Fruit fly (Drosophila melanogaster) whole organism, wandering third instar larva: ENCODE measurements around the gene CG11790.

Experiments
- Abd-B ChIP-seq: fragments of >200 bp; optimal IDR thresholded peaks from 2 replicates; lab custom pipeline; 2017; ENCODE audit warnings: missing biosample characterization, missing genetic modification characterization
- HLH106 ChIP-seq: fragments of 200-800 bp; optimal IDR thresholded peaks from 3 replicates; lab custom pipeline; 2019; ENCODE audit warnings: missing biosample characterization, mild to moderate bottlenecking, missing genetic modification characterization, moderate library complexity
- Myc ChIP-seq: fragments of >200 bp; optimal IDR thresholded peaks from 2 replicates; lab custom pipeline; 2017
- br ChIP-seq: fragments of 200-800 bp; sonication (Bioruptor generic); optimal IDR thresholded peaks from 2 replicates; lab custom pipeline; 2016; ENCODE audit warnings: missing biosample characterization, missing genetic modification characterization
- lola ChIP-seq: fragments of >200 bp; optimal IDR thresholded peaks from 2 replicates; lab custom pipeline; 2017; ENCODE audit warnings: missing biosample characterization, missing genetic modification characterization

dm6 chr3R:25002257-25002656, 45.2 kb upstream of the CG11790 start:
- no peak for TF ChIP-seq HLH106 (tag; lab: Kevin White, UChicago)
- no peak for TF ChIP-seq br (GFP tag; lab: Kevin White, UChicago)
- no peak for TF ChIP-seq Myc
- TF ChIP-seq lola (GFP tag; lab: Kevin White, UChicago): no peak
- no peak for TF ChIP-seq Abd-B (GFP tag; lab: Kevin White, UChicago)
